Worm (Caenorhabditis elegans) whole organism, late embryonic: ENCODE results near the gene set-22.

Experiments
- ceh-30 ChIP-seq: fragments of 150-350 bp; optimal IDR thresholded peaks from 2 replicates; lab custom pipeline; 2014; ENCODE audit warnings: missing biosample characterization, missing genetic modification characterization
- fkh-6 ChIP-seq: sonication (generic microtip); optimal IDR thresholded peaks from 2 replicates; lab custom pipeline; 2016; ENCODE audit warnings: missing genetic modification characterization, missing compliant biosample characterization
- gmeb-2 ChIP-seq: sonication (generic microtip); optimal IDR thresholded peaks from 2 replicates; lab custom pipeline; 2016; ENCODE audit warnings: missing genetic modification characterization, inconsistent platforms, missing compliant biosample characterization
- pqm-1 ChIP-seq: sonication (generic microtip); optimal IDR thresholded peaks from 2 replicates; lab custom pipeline; 2016; ENCODE audit warnings: missing genetic modification characterization, missing compliant biosample characterization
- pros-1 ChIP-seq: fragments of 150-350 bp; optimal IDR thresholded peaks from 2 replicates; lab custom pipeline; 2014; ENCODE audit warnings: missing biosample characterization, missing genetic modification reagents, missing genetic modification characterization
- tbx-2 ChIP-seq: sonication (generic microtip); optimal IDR thresholded peaks from 2 replicates; lab custom pipeline; 2016; ENCODE audit warnings: missing genetic modification characterization, missing compliant biosample characterization

DNA sequence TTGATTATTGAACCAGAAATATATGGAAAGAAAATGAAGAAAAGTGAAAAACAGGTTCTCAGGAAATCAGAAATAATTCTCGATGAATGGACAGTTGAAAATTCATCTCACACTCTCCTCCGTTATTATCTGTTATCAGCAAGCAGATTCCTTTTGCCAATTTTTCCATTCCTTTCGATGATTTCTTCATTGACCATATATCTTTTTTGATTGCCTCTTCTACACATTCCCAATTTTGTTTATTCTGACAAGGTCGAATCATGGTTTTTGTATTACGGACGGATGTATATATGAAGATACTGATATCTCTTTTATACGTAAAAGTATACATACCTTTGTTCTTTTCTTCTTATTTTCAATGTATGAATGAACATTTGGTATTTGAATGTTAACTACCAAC is 24.0 kb downstream of the set-22 start:
- TF ChIP-seq tbx-2 (no peak), pqm-1 (no peak), gmeb-2 (no peak), fkh-6 (tag; lab: Kevin White, UChicago) (no peak), ceh-30 (tag; lab: Kevin White, UChicago) (no peak), pros-1 (tag; lab: Kevin White, UChicago) (no peak)
